Fruit fly (Drosophila melanogaster): Measurements from ENCODE around the gene rn.

The rn gene

DNA sequence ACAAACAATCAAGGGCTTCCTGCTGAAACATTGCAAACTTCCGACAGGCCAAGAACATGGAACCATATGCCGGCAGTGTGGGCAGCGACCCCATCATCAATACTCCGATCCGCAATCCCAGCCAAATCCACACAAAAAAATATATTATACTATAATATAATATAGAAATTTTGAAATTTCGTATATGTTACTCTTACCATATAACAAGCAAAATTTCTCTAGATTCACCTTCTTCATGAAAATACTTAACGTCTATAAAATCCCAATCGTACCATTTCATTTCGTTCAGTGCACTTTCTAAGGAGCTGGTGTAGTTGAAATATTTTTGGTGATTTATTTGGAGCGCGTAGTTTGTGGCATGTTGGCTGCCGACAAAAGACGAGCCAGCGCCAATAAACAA, 25.2 kb upstream of the rn start (continued):
- no peak for TF ChIP-seq CG4404 (GFP tag; IDR thresholded peaks at IDR 0.05)
- no peak for TF ChIP-seq CG9797 (GFP tag; optimal IDR thresholded peaks at IDR 0.05)
- TF ChIP-seq pb (GFP tag; optimal IDR thresholded peaks at IDR 0.05): no peak
- peak; percentile 62 for TF ChIP-seq CG11504 (tag; optimal IDR thresholded peaks at IDR 0.05)
- no peak for TF ChIP-seq CG14667 (GFP tag; IDR thresholded peaks at IDR 0.05)
- TF ChIP-seq run (tag; optimal IDR thresholded peaks at IDR 0.05): no peak
- TF ChIP-seq Neu2 (GFP tag; optimal IDR thresholded peaks at IDR 0.05; ENCODE audit: borderline replicate concordance): no peak
- TF ChIP-seq az2 (GFP tag; optimal IDR thresholded peaks at IDR 0.05): no peak
- no peak for TF ChIP-seq Rx (GFP tag; IDR thresholded peaks at IDR 0.05)
- no peak for TF ChIP-seq Hand (GFP tag; optimal IDR thresholded peaks at IDR 0.05)
- TF ChIP-seq CG7786 (GFP tag; optimal IDR thresholded peaks at IDR 0.05): no peak
- no peak for TF ChIP-seq HmgD (GFP tag; optimal IDR thresholded peaks at IDR 0.05)
- TF ChIP-seq CG6175 (GFP tag; IDR thresholded peaks at IDR 0.05): no peak
- TF ChIP-seq Lhr (GFP tag; optimal IDR thresholded peaks at IDR 0.05): no peak
- no peak for TF ChIP-seq hkb (optimal IDR thresholded peaks at IDR 0.05)
- no peak for TF ChIP-seq hkb (GFP tag; IDR thresholded peaks at IDR 0.05)
- no peak for TF ChIP-seq dpn (GFP tag; optimal IDR thresholded peaks at IDR 0.05)
- TF ChIP-seq pho (GFP tag; optimal IDR thresholded peaks at IDR 0.05): no peak
- no peak for TF ChIP-seq trem (tag; optimal IDR thresholded peaks at IDR 0.05)
- TF ChIP-seq Ravus (GFP tag; IDR thresholded peaks at IDR 0.05): no peak
- TF ChIP-seq CG10274 (GFP tag; optimal IDR thresholded peaks at IDR 0.05): no peak
- TF ChIP-seq CG6854 (GFP tag; optimal IDR thresholded peaks at IDR 0.05): no peak
- TF ChIP-seq mld (GFP tag; IDR thresholded peaks at IDR 0.05; ENCODE audit: partially characterized antibody): no peak
- no peak for TF ChIP-seq sens (GFP tag)
- no peak for TF ChIP-seq p53 (GFP tag; optimal IDR thresholded peaks at IDR 0.05)
- TF ChIP-seq Atf-2 (GFP tag; optimal IDR thresholded peaks at IDR 0.05): no peak
- no peak for TF ChIP-seq bowl (GFP tag; IDR thresholded peaks at IDR 0.05)
- TF ChIP-seq ERR (GFP tag; optimal IDR thresholded peaks at IDR 0.05): no peak
- no peak for TF ChIP-seq Mrtf (GFP tag; IDR thresholded peaks at IDR 0.05)
- TF ChIP-seq CG12744 (GFP tag; optimal IDR thresholded peaks at IDR 0.05): no peak
- TF ChIP-seq pita (GFP tag; optimal IDR thresholded peaks at IDR 0.05): no peak
- TF ChIP-seq CG3847 (GFP tag; IDR thresholded peaks at IDR 0.05): no peak
- no peak for TF ChIP-seq Eip74EF (GFP tag; optimal IDR thresholded peaks at IDR 0.05)
- TF ChIP-seq danr (GFP tag; IDR thresholded peaks at IDR 0.05): no peak
- 0 out of 3 replicates have a peak, but pooled peaks have one; percentile 29 for TF ChIP-seq ci (GFP tag; IDR thresholded peaks at IDR 0.05)
- TF ChIP-seq gt (GFP tag; IDR thresholded peaks at IDR 0.05): no peak
- TF ChIP-seq Gsc (GFP tag; IDR thresholded peaks at IDR 0.05): no peak
- TF ChIP-seq CG17328 (GFP tag; IDR thresholded peaks at IDR 0.05): no peak
- no peak for TF ChIP-seq gcm2 (GFP tag; optimal IDR thresholded peaks at IDR 0.05)
- no peak for TF ChIP-seq CG7745 (tag; optimal IDR thresholded peaks at IDR 0.05)
- no peak for TF ChIP-seq wek (GFP tag; optimal IDR thresholded peaks at IDR 0.05)
- TF ChIP-seq Med (GFP tag): no peak
- TF ChIP-seq CG13296 (GFP tag; optimal IDR thresholded peaks at IDR 0.05): no peak
- TF ChIP-seq CG11085 (GFP tag; IDR thresholded peaks at IDR 0.05): no peak
- TF ChIP-seq ATbp (GFP tag; optimal IDR thresholded peaks at IDR 0.05): no peak
- peak; percentile 27 for TF ChIP-seq caup (GFP tag; optimal IDR thresholded peaks at IDR 0.05; ENCODE audit: severe bottlenecking)
- TF ChIP-seq cato (GFP tag; optimal IDR thresholded peaks at IDR 0.05; ENCODE audit: borderline replicate concordance): no peak
- TF ChIP-seq oc (tag; optimal IDR thresholded peaks at IDR 0.05): no peak
- TF ChIP-seq CG9817 (tag; optimal IDR thresholded peaks at IDR 0.05): peak; percentile 10
- TF ChIP-seq BEAF-32 (GFP tag; optimal IDR thresholded peaks at IDR 0.05): no peak
- no peak for TF ChIP-seq CG4282 (GFP tag; optimal IDR thresholded peaks at IDR 0.05)
- no peak for TF ChIP-seq CG17361 (GFP tag; IDR thresholded peaks at IDR 0.05)
- no peak for TF ChIP-seq da (GFP tag; optimal IDR thresholded peaks at IDR 0.05)
